Fruit fly (Drosophila melanogaster) whole organism, embryonic: ENCODE results near the gene Lim1.

Experiments used
- Ada2b ChIP-seq: fragments of 200-800 bp; sonication (Bioruptor generic); IDR thresholded peaks from 2 replicates; pipeline ENCODE4 v1.3.6; 2022; ENCODE audit warnings: missing biosample characterization, missing genetic modification characterization
- Adf1 ChIP-seq: fragments of 200-800 bp; sonication (Bioruptor generic); IDR thresholded peaks from 2 replicates; pipeline ENCODE4 v1.3.6; 2022; ENCODE audit warnings: missing biosample characterization, missing genetic modification characterization
- Blimp-1 ChIP-seq: fragments of 200-800 bp; sonication (Bioruptor generic); optimal IDR thresholded peaks from 3 replicates; lab custom pipeline; 2018; ENCODE audit warnings: missing biosample characterization, missing genetic modification characterization, mild to moderate bottlenecking, moderate library complexity, missing genetic modification reagents
- C15 ChIP-seq: fragments of 200-800 bp; sonication (Bioruptor generic); IDR thresholded peaks from 3 replicates; pipeline ENCODE4 v1.3.6; 2022; ENCODE audit warnings: missing biosample characterization, missing genetic modification characterization
- CG10147 ChIP-seq: fragments of 200-800 bp; sonication (Bioruptor generic); optimal IDR thresholded peaks from 2 replicates; lab custom pipeline; 2019; ENCODE audit warnings: missing biosample characterization, mild to moderate bottlenecking, missing genetic modification characterization, moderate library complexity
- CG1024 ChIP-seq: fragments of 200-800 bp; sonication (Bioruptor generic); IDR thresholded peaks from 2 replicates; pipeline ENCODE4 v1.3.6; 2022; ENCODE audit warnings: missing biosample characterization, missing genetic modification characterization
- CG10366 ChIP-seq: fragments of 200-800 bp; sonication (Bioruptor generic); IDR thresholded peaks from 2 replicates; pipeline ENCODE4 v1.3.6; 2022; ENCODE audit warnings: missing biosample characterization, missing genetic modification characterization
- CG10431 ChIP-seq: fragments of 200-800 bp; sonication (Bioruptor generic); optimal IDR thresholded peaks from 3 replicates; lab custom pipeline; 2018; ENCODE audit warnings: missing biosample characterization, mild to moderate bottlenecking, missing genetic modification characterization
- CG10543 ChIP-seq: fragments of 200-800 bp; sonication (Bioruptor generic); optimal IDR thresholded peaks from 3 replicates; lab custom pipeline; 2017; ENCODE audit warnings: missing biosample characterization, mild to moderate bottlenecking, missing genetic modification characterization, moderate library complexity
- CG11560 ChIP-seq: fragments of 200-800 bp; sonication (Bioruptor generic); IDR thresholded peaks from 3 replicates; pipeline ENCODE4 v1.3.6; 2022; ENCODE audit warnings: missing biosample characterization, missing genetic modification characterization
- CG15073 ChIP-seq: fragments of 200-800 bp; sonication (Bioruptor generic); optimal IDR thresholded peaks from 2 replicates; lab custom pipeline; 2016; ENCODE audit warnings: missing biosample characterization, missing genetic modification characterization
- CG15269 ChIP-seq: fragments of 200-800 bp; sonication (Bioruptor generic); optimal IDR thresholded peaks from 2 replicates; lab custom pipeline; 2018; ENCODE audit warnings: missing biosample characterization, mild to moderate bottlenecking, missing genetic modification characterization, moderate library complexity
- CG15479 ChIP-seq: fragments of 200-800 bp; sonication (Bioruptor generic); optimal IDR thresholded peaks from 3 replicates; lab custom pipeline; 2019; ENCODE audit warnings: missing biosample characterization, mild to moderate bottlenecking, missing genetic modification characterization, moderate library complexity
- CG17361 ChIP-seq: fragments of 200-800 bp; sonication (Bioruptor generic); IDR thresholded peaks from 3 replicates; pipeline ENCODE4 v1.3.6; 2022; ENCODE audit warnings: missing biosample characterization, missing genetic modification characterization
- CG4360 ChIP-seq: fragments of 200-800 bp; sonication (Bioruptor generic); IDR thresholded peaks from 2 replicates; pipeline ENCODE4 v1.3.6; 2022; ENCODE audit warnings: missing biosample characterization, missing genetic modification characterization
- CG7987 ChIP-seq: fragments of 200-800 bp; sonication (Bioruptor generic); optimal IDR thresholded peaks from 2 replicates; lab custom pipeline; 2018; ENCODE audit warnings: missing biosample characterization, mild to moderate bottlenecking, missing genetic modification characterization, moderate library complexity
- CG8290 ChIP-seq, 3 experiments: fragments of 200-800 bp; sonication (Bioruptor generic); optimal IDR thresholded peaks; 2 replicates each; lab custom pipeline; 2016 to 2019; ENCODE audit warnings: missing biosample characterization in 3 of 3, missing genetic modification characterization in 3 of 3, mild to moderate bottlenecking in 2 of 3, moderate library complexity in 1 of 3
- CkIIα-i1 ChIP-seq: fragments of 200-800 bp; sonication (Bioruptor generic); IDR thresholded peaks from 2 replicates; pipeline ENCODE4 v1.3.6; 2022; ENCODE audit warnings: missing biosample characterization, missing genetic modification characterization
- Doc3 ChIP-seq: fragments of 200-800 bp; sonication (Bioruptor generic); IDR thresholded peaks from 3 replicates; pipeline ENCODE4 v1.3.6; 2022; ENCODE audit warnings: missing biosample characterization, missing genetic modification characterization; ENCODE audit not compliant: partially characterized antibody
- Fer1 ChIP-seq: fragments of 200-800 bp; sonication (Bioruptor generic); optimal IDR thresholded peaks from 2 replicates; lab custom pipeline; 2017; ENCODE audit warnings: missing biosample characterization, mild to moderate bottlenecking, missing genetic modification characterization
- HHEX ChIP-seq: fragments of 200-800 bp; sonication (Bioruptor generic); optimal IDR thresholded peaks from 3 replicates; lab custom pipeline; 2017; ENCODE audit warnings: missing biosample characterization, mild to moderate bottlenecking, missing genetic modification characterization, missing genetic modification reagents
- Hand ChIP-seq: fragments of 200-800 bp; sonication (Bioruptor generic); optimal IDR thresholded peaks from 2 replicates; lab custom pipeline; 2017; ENCODE audit warnings: mild to moderate bottlenecking, missing biosample characterization, missing genetic modification reagents, missing genetic modification characterization
- Hr51 ChIP-seq, 2 experiments: fragments of 200-800 bp; sonication (Bioruptor generic); optimal IDR thresholded peaks; 2 replicates in 1 of 2; 3 replicates in 1 of 2; lab custom pipeline; 2016 to 2018; ENCODE audit warnings: missing biosample characterization in 2 of 2, missing genetic modification characterization in 2 of 2, mild to moderate bottlenecking in 1 of 2, moderate library complexity in 1 of 2
- Hr78 ChIP-seq, 2 experiments: fragments of 200-800 bp in 1 of 2; fragments of >200 bp in 1 of 2; sonication (Bioruptor generic) in 1 of 2; optimal IDR thresholded peaks; 2 replicates each; lab custom pipeline; 2017 to 2019; ENCODE audit warnings: missing biosample characterization in 2 of 2, missing genetic modification characterization in 2 of 2, mild to moderate bottlenecking in 1 of 2, moderate library complexity in 1 of 2
- Sry-β ChIP-seq: fragments of 200-800 bp; sonication (Bioruptor generic); optimal IDR thresholded peaks from 2 replicates; lab custom pipeline; 2018; ENCODE audit warnings: missing biosample characterization, mild to moderate bottlenecking, missing genetic modification characterization, moderate library complexity
- Sry-δ ChIP-seq: fragments of 200-800 bp; sonication (Bioruptor generic); optimal IDR thresholded peaks from 2 replicates; lab custom pipeline; 2016; ENCODE audit warnings: missing biosample characterization, missing genetic modification characterization
- Usf ChIP-seq: fragments of 200-800 bp; sonication (Bioruptor generic); optimal IDR thresholded peaks from 2 replicates; lab custom pipeline; 2017; ENCODE audit warnings: missing genotype, missing biosample characterization, missing genetic modification characterization
- abd-A ChIP-seq: fragments of 200-800 bp; sonication (Bioruptor generic); optimal IDR thresholded peaks from 3 replicates; lab custom pipeline; 2019; ENCODE audit warnings: missing biosample characterization, mild to moderate bottlenecking, missing genetic modification characterization, moderate library complexity
- ara ChIP-seq: fragments of 200-800 bp; sonication (Bioruptor generic); IDR thresholded peaks from 2 replicates; pipeline ENCODE4 v1.3.6; 2022; ENCODE audit warnings: missing biosample characterization, missing genetic modification characterization
- bab2 ChIP-seq: fragments of 200-800 bp; sonication (Bioruptor generic); optimal IDR thresholded peaks from 2 replicates; lab custom pipeline; 2016; ENCODE audit warnings: missing biosample characterization, missing genetic modification characterization
- chinmo ChIP-seq: fragments of 200-800 bp; sonication (Bioruptor generic); IDR thresholded peaks from 4 replicates; pipeline ENCODE4 v1.3.6; 2022; ENCODE audit warnings: missing biosample characterization, missing genetic modification characterization; ENCODE audit not compliant: partially characterized antibody
- crol ChIP-seq: fragments of 200-800 bp; sonication (Bioruptor generic); IDR thresholded peaks from 2 replicates; pipeline ENCODE4 v1.3.6; 2022; ENCODE audit warnings: missing biosample characterization, missing genetic modification characterization
- dmrt99B ChIP-seq: fragments of 200-800 bp; sonication (Bioruptor generic); optimal IDR thresholded peaks from 2 replicates; lab custom pipeline; 2018; ENCODE audit warnings: missing biosample characterization, mild to moderate bottlenecking, missing genetic modification characterization, moderate library complexity
- fd3F ChIP-seq: fragments of 200-800 bp; sonication (Bioruptor generic); optimal IDR thresholded peaks from 2 replicates; lab custom pipeline; 2018; ENCODE audit warnings: missing biosample characterization, mild to moderate bottlenecking, missing genetic modification characterization, moderate library complexity
- fd96Cb ChIP-seq: fragments of 200-800 bp; sonication (Bioruptor generic); optimal IDR thresholded peaks from 2 replicates; lab custom pipeline; 2018; ENCODE audit warnings: missing biosample characterization, mild to moderate bottlenecking, missing genetic modification characterization, moderate library complexity
- kay ChIP-seq: fragments of 200-800 bp; sonication (Bioruptor generic); optimal IDR thresholded peaks from 2 replicates; lab custom pipeline; 2016; ENCODE audit warnings: missing biosample characterization, missing genetic modification characterization
- nerfin-1 ChIP-seq: fragments of 200-800 bp; sonication (Bioruptor generic); optimal IDR thresholded peaks from 3 replicates; lab custom pipeline; 2019; ENCODE audit warnings: missing biosample characterization, mild to moderate bottlenecking, missing genetic modification characterization, moderate library complexity
- seq ChIP-seq: fragments of 200-800 bp; sonication (Bioruptor generic); IDR thresholded peaks from 2 replicates; pipeline ENCODE4 v1.3.6; 2022; ENCODE audit warnings: missing biosample characterization, missing genetic modification characterization
- slbo ChIP-seq: fragments of 200-800 bp; sonication (Bioruptor generic); IDR thresholded peaks from 2 replicates; pipeline ENCODE4 v1.3.6; 2022; ENCODE audit warnings: missing biosample characterization, missing genetic modification characterization
- slou ChIP-seq: fragments of 200-800 bp; sonication (Bioruptor generic); optimal IDR thresholded peaks from 3 replicates; lab custom pipeline; 2016; ENCODE audit warnings: missing biosample characterization, missing genetic modification characterization
- sr ChIP-seq: fragments of 200-800 bp; sonication (Bioruptor generic); IDR thresholded peaks from 3 replicates; pipeline ENCODE4 v1.3.6; 2022; ENCODE audit warnings: missing biosample characterization, missing genetic modification characterization
- twi ChIP-seq: fragments of 200-800 bp; optimal IDR thresholded peaks from 2 replicates; lab custom pipeline; 2019; ENCODE audit warnings: missing biosample characterization, mild to moderate bottlenecking, missing genetic modification characterization, moderate library complexity
- vnd ChIP-seq: fragments of 200-800 bp; sonication (Bioruptor generic); IDR thresholded peaks from 3 replicates; pipeline ENCODE4 v1.3.6; 2022; ENCODE audit warnings: missing biosample characterization, missing genetic modification characterization; ENCODE audit not compliant: partially characterized antibody
- vvl ChIP-seq: fragments of 200-800 bp; sonication (Bioruptor generic); IDR thresholded peaks from 2 replicates; pipeline ENCODE4 v1.3.6; 2022; ENCODE audit warnings: missing biosample characterization, missing genetic modification characterization
- z ChIP-seq: fragments of 200-800 bp; sonication (Bioruptor generic); IDR thresholded peaks from 3 replicates; pipeline ENCODE4 v1.3.6; 2022; ENCODE audit warnings: missing biosample characterization, missing genetic modification characterization
- zen ChIP-seq: fragments of 200-800 bp; sonication (Bioruptor generic); optimal IDR thresholded peaks from 3 replicates; lab custom pipeline; 2018; ENCODE audit warnings: missing biosample characterization, mild to moderate bottlenecking, missing genetic modification characterization, moderate library complexity

Gene Lim1

DNA sequence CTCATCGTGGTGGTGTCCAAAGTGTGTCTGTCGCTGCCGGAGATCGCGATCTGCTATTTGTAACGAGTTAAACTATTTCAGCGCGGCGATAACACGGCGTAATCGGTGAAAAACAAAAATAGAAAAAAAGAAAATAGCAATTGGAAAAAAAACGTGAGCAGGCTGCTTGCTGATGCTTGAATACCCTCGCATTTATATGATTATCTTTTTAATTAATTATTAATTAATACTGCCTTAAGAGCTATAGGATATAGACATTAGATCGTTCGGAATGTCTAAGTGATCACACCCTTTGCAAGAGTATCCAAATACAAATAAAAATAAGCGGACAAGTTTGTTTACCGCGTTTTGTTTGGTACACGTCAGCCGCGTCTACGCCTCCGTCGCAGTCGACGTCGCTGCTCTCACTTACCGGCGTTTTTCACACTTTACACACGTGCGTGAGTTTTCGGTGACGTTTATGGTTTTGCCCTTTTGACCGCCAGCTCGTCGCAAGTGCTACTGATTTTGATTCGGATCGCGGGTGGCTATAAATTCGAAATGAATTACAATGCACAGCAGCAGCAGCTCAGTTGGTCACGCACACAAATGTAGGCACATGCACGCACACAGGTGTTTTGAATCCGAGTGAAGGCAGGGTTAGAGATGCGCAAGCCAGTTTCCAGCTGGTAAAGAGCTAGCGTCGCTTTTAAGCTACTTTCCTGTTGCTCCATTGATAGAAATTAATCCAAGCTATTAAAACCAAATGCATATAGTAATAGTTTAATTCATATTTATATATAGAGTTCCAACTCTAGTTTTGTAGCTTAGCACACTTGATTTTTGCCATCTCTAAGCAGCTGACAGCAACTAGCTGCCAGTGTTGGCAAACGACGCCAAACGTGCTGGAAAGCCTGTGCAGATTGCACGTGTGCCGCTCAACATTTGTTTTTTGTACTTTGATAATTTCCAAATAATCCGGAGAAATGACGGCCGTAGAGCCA lies 91.2 kb downstream of the Lim1 start, which contains the start of the genes CG2004 and CG1785 (continued):
- peak; percentile 94 for TF ChIP-seq CG10543 (GFP tag; lab: Kevin White, UChicago)
- TF ChIP-seq CG8290 (GFP tag; optimal IDR thresholded peaks at IDR 0.05; lab: Kevin White, UChicago), result peak; percentile 81
- TF ChIP-seq CG8290 (tag; optimal IDR thresholded peaks at IDR 0.05; lab: Kevin White, UChicago), result peak; percentile 68 to 89
- TF ChIP-seq seq (GFP tag; lab: Robert Waterston, UW), result peak; percentile 85
- peak; percentile 27 for TF ChIP-seq bab2 (GFP tag; lab: Kevin White, UChicago)
- TF ChIP-seq fd96Cb (tag; lab: Kevin White, UChicago), result peak; percentile 87
- TF ChIP-seq chinmo, result 0 out of 4 replicates have a peak, but pooled peaks have one; percentile 44
- TF ChIP-seq CG7987, result peak; percentile 78
- TF ChIP-seq HHEX, result peak; percentile 85
- peak; percentile 90 for TF ChIP-seq Sry-β (GFP tag; lab: Kevin White, UChicago)
- peak; percentile 84 for TF ChIP-seq Blimp-1 (GFP tag; lab: Kevin White, UChicago)
- peak; percentile 90 for TF ChIP-seq zen (tag; lab: Kevin White, UChicago)
- peak; percentile 71 for TF ChIP-seq dmrt99B
- peak; percentile 85 for TF ChIP-seq twi (tag; lab: Kevin White, UChicago)
- peak; percentile 79 for TF ChIP-seq fd3F (GFP tag; lab: Kevin White, UChicago)
- peak; percentile 94 for TF ChIP-seq CG10366 (GFP tag; lab: Robert Waterston, UW)
- peak in 1 of 2 experiments; percentile 99 for TF ChIP-seq Hr78 (GFP tag; optimal IDR thresholded peaks at IDR 0.05; lab: Kevin White, UChicago)
- TF ChIP-seq CG11560, result peak; percentile 77
- peak; percentile 66 for TF ChIP-seq vnd (GFP tag; lab: Robert Waterston, UW)
- TF ChIP-seq CG1024 (GFP tag; lab: Robert Waterston, UW), result peak; percentile 83
- TF ChIP-seq Ada2b (GFP tag; lab: Robert Waterston, UW), result peak; percentile 93
- TF ChIP-seq Hand (GFP tag; lab: Kevin White, UChicago), result peak; percentile 59
- TF ChIP-seq nerfin-1 (tag; lab: Kevin White, UChicago), result peak; percentile 82
- TF ChIP-seq z, result no peak
- TF ChIP-seq CG4360, result peak; percentile 35; the same call in 1 of the 2 replicates
- TF ChIP-seq Sry-δ (GFP tag; lab: Kevin White, UChicago), result peak; percentile 87
- TF ChIP-seq abd-A (tag; lab: Kevin White, UChicago), result peak; percentile 67
- peak; percentile 51 for TF ChIP-seq CG15073 (GFP tag; lab: Kevin White, UChicago)
- TF ChIP-seq vvl (GFP tag; lab: Robert Waterston, UW), result peak; percentile 96
- TF ChIP-seq C15 (GFP tag; lab: Robert Waterston, UW), result peak; percentile 79; the same call in 1 of the 3 replicates
- TF ChIP-seq Usf (GFP tag; lab: Kevin White, UChicago), result peak; percentile 83
- peak; percentile 69 for TF ChIP-seq Doc3
- peak; percentile 94 for TF ChIP-seq CG17361 (GFP tag; lab: Robert Waterston, UW)
- TF ChIP-seq CG10147 (GFP tag; lab: Kevin White, UChicago), result peak; percentile 86
- TF ChIP-seq sr, result peak; percentile 61; the same call in 1 of the 3 replicates
- TF ChIP-seq CG10431, result peak; percentile 47
- peak; percentile 86 to 93 for TF ChIP-seq Hr51 (GFP tag; optimal IDR thresholded peaks at IDR 0.05; lab: Kevin White, UChicago)
- peak; percentile 32; the same call in 1 of the 2 replicates for TF ChIP-seq crol (GFP tag; lab: Robert Waterston, UW)
- TF ChIP-seq CkIIα-i1 (GFP tag; lab: Robert Waterston, UW), result peak; percentile 50; the same call in 1 of the 2 replicates
- TF ChIP-seq slou (GFP tag; lab: Kevin White, UChicago), result peak; percentile 45
- TF ChIP-seq slbo (GFP tag; lab: Robert Waterston, UW), result peak; percentile 96
- peak; percentile 96 for TF ChIP-seq Adf1 (GFP tag; lab: Robert Waterston, UW)
- TF ChIP-seq CG15479 (GFP tag; lab: Kevin White, UChicago), result peak; percentile 35
- TF ChIP-seq CG15269 (tag; lab: Kevin White, UChicago), result peak; percentile 84
- peak; percentile 90 for TF ChIP-seq Fer1 (GFP tag; lab: Kevin White, UChicago)
- TF ChIP-seq ara (GFP tag; lab: Robert Waterston, UW), result peak; percentile 92
- TF ChIP-seq kay (GFP tag; lab: Kevin White, UChicago), result peak; percentile 84
